Worm (Caenorhabditis elegans) whole organism, young adult: Measurements from ENCODE around the gene sex-1.

Experiments used
- B0261.1 ChIP-seq: sonication (generic microtip); optimal IDR thresholded peaks from 2 replicates; lab custom pipeline; 2016; ENCODE audit warnings: mild to moderate bottlenecking, missing genetic modification characterization, moderate library complexity, missing compliant biosample characterization
- B0336.3 ChIP-seq: fragments of 200-800 bp; sonication (Bioruptor generic); IDR thresholded peaks from 2 replicates; pipeline ENCODE4 v1.3.6; 2022; ENCODE audit warnings: missing genetic modification characterization, missing compliant biosample characterization
- C06A6.2 ChIP-seq: fragments of 200-800 bp; sonication (Bioruptor generic); conservative IDR thresholded peaks from 2 replicates; pipeline ENCODE4 v1.3.6; 2022; ENCODE audit warnings: missing genetic modification characterization, missing compliant biosample characterization
- C17E4.6 ChIP-seq: fragments of 200-800 bp; sonication (Bioruptor generic); IDR thresholded peaks from 2 replicates; pipeline ENCODE4 v1.3.6; 2022; ENCODE audit warnings: missing genetic modification reagents, missing genetic modification characterization, missing compliant biosample characterization
- F57A8.1 ChIP-seq: fragments of 200-800 bp; sonication (Bioruptor generic); optimal IDR thresholded peaks from 2 replicates; lab custom pipeline; 2018; ENCODE audit warnings: mild to moderate bottlenecking, missing genetic modification characterization, moderate library complexity, missing compliant biosample characterization
- F57C9.4 ChIP-seq: sonication (generic microtip); optimal IDR thresholded peaks from 2 replicates; lab custom pipeline; 2017; ENCODE audit warnings: mild to moderate bottlenecking, missing genetic modification characterization, missing compliant biosample characterization
- K11D2.4 ChIP-seq: fragments of 200-800 bp; sonication (Bioruptor generic); IDR thresholded peaks from 2 replicates; pipeline ENCODE4 v1.3.6; 2022; ENCODE audit warnings: missing genetic modification reagents, missing genetic modification characterization, missing compliant biosample characterization
- K12H6.12 ChIP-seq: fragments of 200-800 bp; sonication (Bioruptor generic); optimal IDR thresholded peaks from 2 replicates; lab custom pipeline; 2018; ENCODE audit warnings: mild to moderate bottlenecking, missing genetic modification characterization, missing compliant biosample characterization
- T26A5.8 ChIP-seq: sonication (generic microtip); optimal IDR thresholded peaks from 2 replicates; lab custom pipeline; 2016; ENCODE audit warnings: missing genetic modification characterization, missing compliant biosample characterization
- Y53F4B.3 ChIP-seq: fragments of 200-800 bp; sonication (Bioruptor generic); IDR thresholded peaks from 2 replicates; pipeline ENCODE4 v1.3.6; 2022; ENCODE audit warnings: missing genetic modification reagents, missing genetic modification characterization, missing compliant biosample characterization
- Y56A3A.18 ChIP-seq: fragments of 200-800 bp; sonication (Bioruptor generic); IDR thresholded peaks from 2 replicates; pipeline ENCODE4 v1.3.6; 2022; ENCODE audit warnings: missing genetic modification reagents, missing genetic modification characterization, missing compliant biosample characterization
- ZK185.1 ChIP-seq: sonication (generic microtip); optimal IDR thresholded peaks from 2 replicates; lab custom pipeline; 2016; ENCODE audit warnings: mild to moderate bottlenecking, missing genetic modification characterization, missing compliant biosample characterization; ENCODE audit not compliant: poor library complexity, severe bottlenecking
- akir-1 ChIP-seq: fragments of 200-800 bp; sonication (Bioruptor generic); optimal IDR thresholded peaks from 2 replicates; lab custom pipeline; 2018; ENCODE audit warnings: mild to moderate bottlenecking, missing genetic modification characterization, moderate library complexity, missing compliant biosample characterization
- aptf-2 ChIP-seq: fragments of 200-800 bp; sonication (Bioruptor generic); conservative IDR thresholded peaks from 2 replicates; pipeline ENCODE4 v1.3.6; 2022; ENCODE audit warnings: missing genetic modification reagents, missing genetic modification characterization, missing compliant biosample characterization
- attf-6 ChIP-seq: fragments of 200-800 bp; sonication (Bioruptor generic); IDR thresholded peaks from 2 replicates; pipeline ENCODE4 v1.3.6; 2022; ENCODE audit warnings: missing genetic modification reagents, missing genetic modification characterization, missing compliant biosample characterization
- ceh-100 ChIP-seq: fragments of 200-800 bp; sonication (Bioruptor generic); IDR thresholded peaks from 2 replicates; pipeline ENCODE4 v1.3.6; 2022; ENCODE audit warnings: missing genetic modification reagents, missing genetic modification characterization, missing compliant biosample characterization
- ceh-27 ChIP-seq: fragments of 200-800 bp; sonication (Bioruptor generic); optimal IDR thresholded peaks from 2 replicates; lab custom pipeline; 2018; ENCODE audit warnings: mild to moderate bottlenecking, missing genetic modification characterization, moderate library complexity, missing compliant biosample characterization
- ceh-58 ChIP-seq: fragments of 200-800 bp; sonication (Bioruptor generic); IDR thresholded peaks from 2 replicates; pipeline ENCODE4 v1.3.6; 2022; ENCODE audit warnings: missing genetic modification characterization, missing compliant biosample characterization
- dox-1 ChIP-seq: fragments of 200-800 bp; sonication (Bioruptor generic); IDR thresholded peaks from 2 replicates; pipeline ENCODE4 v1.3.6; 2022; ENCODE audit warnings: missing genetic modification reagents, missing genetic modification characterization, missing compliant biosample characterization
- efl-1 ChIP-seq: fragments of 150-350 bp; optimal IDR thresholded peaks from 2 replicates; lab custom pipeline; 2014; ENCODE audit warnings: missing biosample characterization, missing genetic modification reagents, missing genetic modification characterization
- egl-44 ChIP-seq: fragments of 200-800 bp; sonication (Bioruptor generic); IDR thresholded peaks from 2 replicates; pipeline ENCODE4 v1.3.6; 2022; ENCODE audit warnings: missing genetic modification reagents, missing genetic modification characterization, missing compliant biosample characterization
- ets-4 ChIP-seq: fragments of 200-800 bp; sonication (Bioruptor generic); optimal IDR thresholded peaks from 2 replicates; lab custom pipeline; 2018; ENCODE audit warnings: mild to moderate bottlenecking, missing genetic modification characterization, missing compliant biosample characterization
- hlh-12 ChIP-seq: sonication (generic microtip); optimal IDR thresholded peaks from 2 replicates; lab custom pipeline; 2016; ENCODE audit warnings: missing genetic modification characterization, missing compliant biosample characterization
- hmg-20 ChIP-seq: fragments of 200-800 bp; sonication (Bioruptor generic); IDR thresholded peaks from 2 replicates; pipeline ENCODE4 v1.3.6; 2022; ENCODE audit warnings: missing genetic modification reagents, missing genetic modification characterization, missing compliant biosample characterization
- hrde-1 ChIP-seq: sonication (generic microtip); optimal IDR thresholded peaks from 2 replicates; lab custom pipeline; 2016; ENCODE audit warnings: missing genetic modification characterization, mild to moderate bottlenecking, missing compliant biosample characterization, moderate library complexity, missing genotype, missing genetic modification reagents, borderline replicate concordance
- lin-26 ChIP-seq: fragments of 200-800 bp; sonication (Bioruptor generic); IDR thresholded peaks from 2 replicates; pipeline ENCODE4 v1.3.6; 2022; ENCODE audit warnings: missing genetic modification reagents, missing genetic modification characterization, missing compliant biosample characterization
- lin-40 ChIP-seq: sonication (generic microtip); optimal IDR thresholded peaks from 2 replicates; lab custom pipeline; 2016; ENCODE audit warnings: missing genetic modification characterization, mild to moderate bottlenecking, missing compliant biosample characterization, missing genotype, missing genetic modification reagents
- madf-10 ChIP-seq: sonication (generic microtip); optimal IDR thresholded peaks from 2 replicates; lab custom pipeline; 2016; ENCODE audit warnings: mild to moderate bottlenecking, missing genetic modification characterization, missing compliant biosample characterization
- mcd-1 ChIP-seq: fragments of 200-800 bp; sonication (Bioruptor generic); IDR thresholded peaks from 2 replicates; pipeline ENCODE4 v1.3.6; 2022; ENCODE audit warnings: missing genetic modification reagents, missing genetic modification characterization, missing compliant biosample characterization
- mxl-1 ChIP-seq: sonication (generic microtip); optimal IDR thresholded peaks from 2 replicates; lab custom pipeline; 2016; ENCODE audit warnings: missing genetic modification characterization, missing compliant biosample characterization
- nfya-1 ChIP-seq: sonication (generic microtip); optimal IDR thresholded peaks from 2 replicates; lab custom pipeline; 2017; ENCODE audit warnings: antibody characterized with exemption, missing compliant biosample characterization, missing genetic modification characterization, borderline replicate concordance; ENCODE audit not compliant: insufficient read depth
- nfya-2 ChIP-seq: fragments of 200-800 bp; sonication (Bioruptor generic); IDR thresholded peaks from 2 replicates; pipeline ENCODE4 v1.3.6; 2022; ENCODE audit warnings: missing genetic modification reagents, missing genetic modification characterization, missing compliant biosample characterization
- nhr-27 ChIP-seq: fragments of 200-800 bp; sonication (Bioruptor generic); optimal IDR thresholded peaks from 2 replicates; lab custom pipeline; 2018; ENCODE audit warnings: mild to moderate bottlenecking, missing genetic modification characterization, moderate library complexity, missing compliant biosample characterization
- nhr-80 ChIP-seq: sonication (generic microtip); optimal IDR thresholded peaks from 2 replicates; lab custom pipeline; 2016; ENCODE audit warnings: missing genetic modification characterization, missing compliant biosample characterization
- pha-4 ChIP-seq: fragments of 150-350 bp; sonication (generic microtip); optimal IDR thresholded peaks from 2 replicates; lab custom pipeline; 2014; ENCODE audit warnings: missing biosample characterization, missing genetic modification reagents, missing genetic modification characterization
- sea-2 ChIP-seq: fragments of 200-800 bp; sonication (Bioruptor generic); IDR thresholded peaks from 2 replicates; pipeline ENCODE4 v1.3.6; 2022; ENCODE audit warnings: missing genetic modification characterization, missing compliant biosample characterization
- sptf-2 ChIP-seq: fragments of 200-800 bp; sonication (Bioruptor generic); optimal IDR thresholded peaks from 2 replicates; lab custom pipeline; 2018; ENCODE audit warnings: mild to moderate bottlenecking, missing genetic modification characterization, missing compliant biosample characterization
- tbp1 ChIP-seq: fragments of 200-800 bp; sonication (Bioruptor generic); optimal IDR thresholded peaks from 2 replicates; lab custom pipeline; 2018; ENCODE audit warnings: mild to moderate bottlenecking, missing genetic modification characterization, missing compliant biosample characterization
- tlf-1 ChIP-seq: fragments of 200-800 bp; sonication (Bioruptor generic); optimal IDR thresholded peaks from 2 replicates; lab custom pipeline; 2018; ENCODE audit warnings: mild to moderate bottlenecking, missing genetic modification characterization, missing compliant biosample characterization
- xnd-1 ChIP-seq: sonication (generic microtip); optimal IDR thresholded peaks from 2 replicates; lab custom pipeline; 2016; ENCODE audit warnings: missing genotype, missing genetic modification reagents, missing genetic modification characterization, missing compliant biosample characterization
- ztf-18 ChIP-seq: sonication (generic microtip); optimal IDR thresholded peaks from 2 replicates; lab custom pipeline; 2016; ENCODE audit warnings: missing genotype, mild to moderate bottlenecking, missing genetic modification characterization, missing compliant biosample characterization
- ztf-28 ChIP-seq: fragments of 200-800 bp; sonication (Bioruptor generic); IDR thresholded peaks from 2 replicates; pipeline ENCODE4 v1.3.6; 2022; ENCODE audit warnings: missing genetic modification reagents, missing genetic modification characterization, missing compliant biosample characterization
- ztf-3 ChIP-seq: fragments of 200-800 bp; sonication (Bioruptor generic); optimal IDR thresholded peaks from 2 replicates; lab custom pipeline; 2018; ENCODE audit warnings: mild to moderate bottlenecking, missing genetic modification characterization, missing compliant biosample characterization

sex-1 gene

DNA sequence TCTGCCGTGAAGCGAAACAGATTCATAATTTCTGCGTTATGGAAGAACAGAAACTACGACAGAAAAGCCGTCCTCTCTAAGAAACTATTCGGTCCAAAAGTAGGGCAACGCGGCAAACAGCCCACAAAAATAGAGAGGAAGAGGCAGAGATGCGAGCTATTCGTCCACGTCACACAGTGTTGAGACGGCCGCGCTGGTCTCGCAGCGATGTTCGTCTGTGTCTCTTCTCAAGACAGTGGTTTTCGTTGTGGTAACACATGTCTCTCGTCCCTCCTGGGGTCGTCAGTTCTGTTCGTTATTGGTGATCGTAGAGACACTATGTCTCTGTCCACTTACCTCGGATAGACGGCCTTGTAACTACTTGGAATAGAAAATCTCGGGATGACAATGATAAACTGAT, 46.5 kb downstream of the sex-1 start, which contains the start of gene erd-2.1 (continued):
- peak; percentile 46 for TF ChIP-seq ceh-27 (GFP tag; lab: Kevin White, UChicago)
- no peak for TF ChIP-seq F57C9.4 (tag; lab: Kevin White, UChicago)
- no peak for TF ChIP-seq sea-2 (GFP tag; lab: Robert Waterston, UW)
- peak; percentile 82 for TF ChIP-seq nhr-80
- TF ChIP-seq C06A6.2 (GFP tag; lab: Robert Waterston, UW), result no peak
- TF ChIP-seq attf-6 (GFP tag; lab: Robert Waterston, UW), result no peak
- TF ChIP-seq C17E4.6, result no peak
- no peak for TF ChIP-seq ztf-3 (GFP tag; lab: Kevin White, UChicago)
- no peak; the same call in 1 of the 2 replicates for TF ChIP-seq dox-1 (GFP tag; lab: Robert Waterston, UW)
- no peak for TF ChIP-seq lin-26 (GFP tag; lab: Robert Waterston, UW)
- TF ChIP-seq akir-1 (GFP tag; lab: Kevin White, UChicago), result no peak
- TF ChIP-seq ztf-28 (GFP tag; lab: Robert Waterston, UW), result no peak
- TF ChIP-seq efl-1, result no peak
- TF ChIP-seq B0261.1 (tag; lab: Kevin White, UChicago), result no peak
- no peak for TF ChIP-seq T26A5.8 (tag; lab: Kevin White, UChicago)
- no peak for TF ChIP-seq ztf-18
- TF ChIP-seq ZK185.1 (tag; lab: Kevin White, UChicago), result peak; percentile 62
- TF ChIP-seq nhr-27 (tag; lab: Kevin White, UChicago), result no peak
- no peak for TF ChIP-seq ceh-58 (GFP tag; lab: Robert Waterston, UW)
- TF ChIP-seq tlf-1 (GFP tag; lab: Kevin White, UChicago), result no peak
- TF ChIP-seq hlh-12 (tag; lab: Kevin White, UChicago), result no peak
- TF ChIP-seq B0336.3, result no peak
- TF ChIP-seq hmg-20 (GFP tag; lab: Robert Waterston, UW), result no peak
- TF ChIP-seq K12H6.12 (tag; lab: Kevin White, UChicago), result peak; percentile 28
- no peak for TF ChIP-seq mxl-1 (tag; lab: Kevin White, UChicago)
- TF ChIP-seq K11D2.4 (GFP tag; lab: Robert Waterston, UW), result no peak
- TF ChIP-seq madf-10 (tag; lab: Kevin White, UChicago), result no peak
- TF ChIP-seq hrde-1 (tag; lab: Kevin White, UChicago), result no peak
- TF ChIP-seq Y53F4B.3 (GFP tag; lab: Robert Waterston, UW), result no peak
- TF ChIP-seq ceh-100 (GFP tag; lab: Robert Waterston, UW), result no peak
- TF ChIP-seq nfya-1 (tag; lab: Kevin White, UChicago), result no peak
- no peak for TF ChIP-seq F57A8.1 (GFP tag; lab: Kevin White, UChicago)
- no peak for TF ChIP-seq aptf-2
- TF ChIP-seq lin-40 (tag; lab: Kevin White, UChicago), result peak; percentile 44
- no peak for TF ChIP-seq sptf-2
- TF ChIP-seq Y56A3A.18 (GFP tag; lab: Robert Waterston, UW), result no peak
- TF ChIP-seq xnd-1 (tag; lab: Kevin White, UChicago), result no peak
- TF ChIP-seq mcd-1 (GFP tag; lab: Robert Waterston, UW), result 0 out of 2 replicates have a peak, but pooled peaks have one; percentile 17
- TF ChIP-seq tbp1 (GFP tag; lab: Kevin White, UChicago), result peak; percentile 18
- TF ChIP-seq ets-4, result no peak
- TF ChIP-seq nfya-2 (GFP tag; lab: Robert Waterston, UW), result no peak
- no peak for TF ChIP-seq pha-4 (tag; lab: Kevin White, UChicago)
- TF ChIP-seq egl-44 (GFP tag; lab: Robert Waterston, UW), result no peak
